Worm (Caenorhabditis elegans) whole organism, young adult: ENCODE results near the gene H39E20.1.
A peak's percentile ranks its signal among the peaks of the same experiment; 100 is the strongest.
"Not testable (repeated sequence)": the region's sequence is repeated elsewhere in the genome, so short reads cannot be mapped to it uniquely, and the experiment has no call there.

Experiments
- B0336.3 ChIP-seq: fragments of 200-800 bp; sonication (Bioruptor generic); IDR thresholded peaks from 2 replicates; pipeline ENCODE4 v1.3.6; 2022; ENCODE audit warnings: missing genetic modification characterization, missing compliant biosample characterization
- D2030.7 ChIP-seq: fragments of 200-800 bp; sonication (Bioruptor generic); IDR thresholded peaks from 2 replicates; pipeline ENCODE4 v1.3.6; 2022; ENCODE audit warnings: missing genetic modification reagents, missing genetic modification characterization, missing compliant biosample characterization
- F37B4.10 ChIP-seq: fragments of 200-800 bp; sonication (Bioruptor generic); IDR thresholded peaks from 2 replicates; pipeline ENCODE4 v1.3.6; 2022; ENCODE audit warnings: missing genetic modification characterization, missing compliant biosample characterization
- F57C9.4 ChIP-seq: sonication (generic microtip); optimal IDR thresholded peaks from 2 replicates; lab custom pipeline; 2017; ENCODE audit warnings: mild to moderate bottlenecking, missing genetic modification characterization, missing compliant biosample characterization
- K11D2.4 ChIP-seq: fragments of 200-800 bp; sonication (Bioruptor generic); IDR thresholded peaks from 2 replicates; pipeline ENCODE4 v1.3.6; 2022; ENCODE audit warnings: missing genetic modification reagents, missing genetic modification characterization, missing compliant biosample characterization
- T07F8.4 ChIP-seq: sonication (generic microtip); optimal IDR thresholded peaks from 2 replicates; lab custom pipeline; 2016; ENCODE audit warnings: mild to moderate bottlenecking, missing genetic modification characterization, moderate library complexity, missing compliant biosample characterization
- T26A5.8 ChIP-seq: sonication (generic microtip); optimal IDR thresholded peaks from 2 replicates; lab custom pipeline; 2016; ENCODE audit warnings: missing genetic modification characterization, missing compliant biosample characterization
- Y53F4B.3 ChIP-seq: fragments of 200-800 bp; sonication (Bioruptor generic); IDR thresholded peaks from 2 replicates; pipeline ENCODE4 v1.3.6; 2022; ENCODE audit warnings: missing genetic modification reagents, missing genetic modification characterization, missing compliant biosample characterization
- Y53G8AR.9 ChIP-seq: fragments of 200-800 bp; sonication (Bioruptor generic); conservative IDR thresholded peaks from 2 replicates; pipeline ENCODE4 v1.3.6; 2022; ENCODE audit warnings: missing genetic modification reagents, missing genetic modification characterization, missing compliant biosample characterization
- Y67H2A.10 ChIP-seq: fragments of 200-800 bp; sonication (Bioruptor generic); conservative IDR thresholded peaks from 2 replicates; pipeline ENCODE4 v1.3.6; 2022; ENCODE audit warnings: missing genetic modification reagents, missing genetic modification characterization, missing compliant biosample characterization
- Y79H2A.3 ChIP-seq: fragments of 200-800 bp; sonication (Bioruptor generic); conservative IDR thresholded peaks from 2 replicates; pipeline ENCODE4 v1.3.6; 2022; ENCODE audit warnings: missing genetic modification reagents, missing genetic modification characterization, missing compliant biosample characterization
- Y95B8A.8 ChIP-seq: fragments of 200-800 bp; sonication (Bioruptor generic); IDR thresholded peaks from 2 replicates; pipeline ENCODE4 v1.3.6; 2022; ENCODE audit warnings: missing genetic modification reagents, missing genetic modification characterization, missing compliant biosample characterization
- ZK185.1 ChIP-seq: sonication (generic microtip); optimal IDR thresholded peaks from 2 replicates; lab custom pipeline; 2016; ENCODE audit warnings: mild to moderate bottlenecking, missing genetic modification characterization, missing compliant biosample characterization; ENCODE audit not compliant: poor library complexity, severe bottlenecking
- akir-1 ChIP-seq: fragments of 200-800 bp; sonication (Bioruptor generic); optimal IDR thresholded peaks from 2 replicates; lab custom pipeline; 2018; ENCODE audit warnings: mild to moderate bottlenecking, missing genetic modification characterization, moderate library complexity, missing compliant biosample characterization
- aptf-2 ChIP-seq: fragments of 200-800 bp; sonication (Bioruptor generic); conservative IDR thresholded peaks from 2 replicates; pipeline ENCODE4 v1.3.6; 2022; ENCODE audit warnings: missing genetic modification reagents, missing genetic modification characterization, missing compliant biosample characterization
- atf-7 ChIP-seq: sonication (generic microtip); optimal IDR thresholded peaks from 2 replicates; lab custom pipeline; 2017; ENCODE audit warnings: mild to moderate bottlenecking, missing genetic modification characterization, missing compliant biosample characterization
- attf-3 ChIP-seq: fragments of 200-800 bp; sonication (Bioruptor generic); conservative IDR thresholded peaks from 2 replicates; pipeline ENCODE4 v1.3.6; 2022; ENCODE audit warnings: missing genetic modification reagents, missing genetic modification characterization, missing compliant biosample characterization
- attf-6 ChIP-seq: fragments of 200-800 bp; sonication (Bioruptor generic); IDR thresholded peaks from 2 replicates; pipeline ENCODE4 v1.3.6; 2022; ENCODE audit warnings: missing genetic modification reagents, missing genetic modification characterization, missing compliant biosample characterization
- bed-2 ChIP-seq: fragments of 200-800 bp; sonication (Bioruptor generic); IDR thresholded peaks from 2 replicates; pipeline ENCODE4 v1.3.6; 2022; ENCODE audit warnings: missing genetic modification reagents, missing genetic modification characterization, missing compliant biosample characterization
- cebp-1 ChIP-seq, 2 experiments: fragments of 200-800 bp in 1 of 2; sonication (Bioruptor generic) in 1 of 2; sonication (generic microtip) in 1 of 2; IDR thresholded peaks in 1 of 2; optimal IDR thresholded peaks in 1 of 2; 2 replicates each; pipeline versions ENCODE4 v1.3.6 to Lab custom; 2017 to 2022; ENCODE audit warnings: missing compliant biosample characterization in 2 of 2, missing genetic modification characterization in 2 of 2, mild to moderate bottlenecking in 1 of 2, missing genetic modification reagents in 1 of 2, moderate library complexity in 1 of 2
- cebp-2 ChIP-seq: fragments of 200-800 bp; sonication (Bioruptor generic); IDR thresholded peaks from 2 replicates; pipeline ENCODE4 v1.3.6; 2022; ENCODE audit warnings: missing genetic modification characterization, missing compliant biosample characterization
- ceh-40 ChIP-seq: fragments of 200-800 bp; sonication (Bioruptor generic); IDR thresholded peaks from 2 replicates; pipeline ENCODE4 v1.3.6; 2022; ENCODE audit warnings: missing genetic modification characterization, missing compliant biosample characterization
- ceh-91 ChIP-seq: fragments of 200-800 bp; sonication (Bioruptor generic); IDR thresholded peaks from 2 replicates; pipeline ENCODE4 v1.3.6; 2022; ENCODE audit warnings: missing genetic modification reagents, missing genetic modification characterization, missing compliant biosample characterization
- die-1 ChIP-seq: sonication (generic microtip); optimal IDR thresholded peaks from 2 replicates; lab custom pipeline; 2016; ENCODE audit warnings: missing genotype, mild to moderate bottlenecking, missing genetic modification characterization, missing compliant biosample characterization
- egl-18 ChIP-seq: fragments of 200-800 bp; sonication (Bioruptor generic); IDR thresholded peaks from 2 replicates; pipeline ENCODE4 v1.3.6; 2022; ENCODE audit warnings: missing genetic modification reagents, missing genetic modification characterization, missing compliant biosample characterization
- egl-44 ChIP-seq: fragments of 200-800 bp; sonication (Bioruptor generic); IDR thresholded peaks from 2 replicates; pipeline ENCODE4 v1.3.6; 2022; ENCODE audit warnings: missing genetic modification reagents, missing genetic modification characterization, missing compliant biosample characterization
- ekl-4 ChIP-seq: fragments of 200-800 bp; sonication (Bioruptor generic); IDR thresholded peaks from 2 replicates; pipeline ENCODE4 v1.3.6; 2022; ENCODE audit warnings: missing genetic modification reagents, missing genetic modification characterization, missing compliant biosample characterization
- gei-17 ChIP-seq: fragments of 200-800 bp; sonication (Bioruptor generic); optimal IDR thresholded peaks from 2 replicates; lab custom pipeline; 2018; ENCODE audit warnings: mild to moderate bottlenecking, missing genetic modification characterization, missing compliant biosample characterization
- hrde-1 ChIP-seq: sonication (generic microtip); optimal IDR thresholded peaks from 2 replicates; lab custom pipeline; 2016; ENCODE audit warnings: missing genetic modification characterization, mild to moderate bottlenecking, missing compliant biosample characterization, moderate library complexity, missing genotype, missing genetic modification reagents, borderline replicate concordance
- hsf-1 ChIP-seq: fragments of 200-800 bp; sonication (Bioruptor generic); IDR thresholded peaks from 2 replicates; pipeline ENCODE4 v1.3.6; 2022; ENCODE audit warnings: missing genetic modification reagents, missing genetic modification characterization, missing compliant biosample characterization
- let-526 ChIP-seq: fragments of 200-800 bp; sonication (Bioruptor generic); IDR thresholded peaks from 2 replicates; pipeline ENCODE4 v1.3.6; 2022; ENCODE audit warnings: missing genetic modification reagents, missing genetic modification characterization, missing compliant biosample characterization
- madf-10 ChIP-seq: sonication (generic microtip); optimal IDR thresholded peaks from 2 replicates; lab custom pipeline; 2016; ENCODE audit warnings: mild to moderate bottlenecking, missing genetic modification characterization, missing compliant biosample characterization
- madf-3 ChIP-seq: fragments of 200-800 bp; sonication (Bioruptor generic); IDR thresholded peaks from 2 replicates; pipeline ENCODE4 v1.3.6; 2022; ENCODE audit warnings: missing genetic modification reagents, missing genetic modification characterization, missing compliant biosample characterization
- madf-8 ChIP-seq: fragments of 200-800 bp; sonication (Bioruptor generic); conservative IDR thresholded peaks from 2 replicates; pipeline ENCODE4 v1.3.6; 2022; ENCODE audit warnings: missing genetic modification reagents, missing genetic modification characterization, missing compliant biosample characterization
- mcd-1 ChIP-seq: fragments of 200-800 bp; sonication (Bioruptor generic); IDR thresholded peaks from 2 replicates; pipeline ENCODE4 v1.3.6; 2022; ENCODE audit warnings: missing genetic modification reagents, missing genetic modification characterization, missing compliant biosample characterization
- mxl-1 ChIP-seq: sonication (generic microtip); optimal IDR thresholded peaks from 2 replicates; lab custom pipeline; 2016; ENCODE audit warnings: missing genetic modification characterization, missing compliant biosample characterization
- nfya-2 ChIP-seq: fragments of 200-800 bp; sonication (Bioruptor generic); IDR thresholded peaks from 2 replicates; pipeline ENCODE4 v1.3.6; 2022; ENCODE audit warnings: missing genetic modification reagents, missing genetic modification characterization, missing compliant biosample characterization
- nhr-179 ChIP-seq: sonication (generic microtip); optimal IDR thresholded peaks from 2 replicates; lab custom pipeline; 2016; ENCODE audit warnings: mild to moderate bottlenecking, missing genetic modification characterization, missing compliant biosample characterization
- pha-4 ChIP-seq: fragments of 150-350 bp; sonication (generic microtip); optimal IDR thresholded peaks from 2 replicates; lab custom pipeline; 2014; ENCODE audit warnings: missing biosample characterization, missing genetic modification reagents, missing genetic modification characterization
- rcor-1 ChIP-seq: fragments of 200-800 bp; sonication (Bioruptor generic); IDR thresholded peaks from 2 replicates; pipeline ENCODE4 v1.3.6; 2022; ENCODE audit warnings: missing genetic modification reagents, missing genetic modification characterization, missing compliant biosample characterization
- rpc-1 ChIP-seq, 2 experiments: fragments of 150-350 bp in 1 of 2; sonication (generic microtip) in 1 of 2; optimal IDR thresholded peaks; 2 replicates each; lab custom pipeline; 2014 to 2018; ENCODE audit warnings: missing biosample characterization in 1 of 2, missing genetic modification characterization in 1 of 2, missing genetic modification reagents in 1 of 2, missing genotype in 1 of 2
- sdz-38 ChIP-seq: sonication (generic microtip); optimal IDR thresholded peaks from 2 replicates; lab custom pipeline; 2016; ENCODE audit warnings: missing genotype, missing genetic modification characterization, missing compliant biosample characterization
- snpc-3.4 ChIP-seq: sonication (generic microtip); optimal IDR thresholded peaks from 2 replicates; lab custom pipeline; 2017; ENCODE audit warnings: missing genetic modification characterization, mild to moderate bottlenecking, missing compliant biosample characterization, antibody characterized with exemption, moderate library complexity, missing genotype, missing genetic modification reagents
- somi-1 ChIP-seq: fragments of 200-800 bp; sonication (Bioruptor generic); optimal IDR thresholded peaks from 2 replicates; lab custom pipeline; 2018; ENCODE audit warnings: mild to moderate bottlenecking, missing genetic modification characterization, missing compliant biosample characterization
- ztf-18 ChIP-seq: sonication (generic microtip); optimal IDR thresholded peaks from 2 replicates; lab custom pipeline; 2016; ENCODE audit warnings: missing genotype, mild to moderate bottlenecking, missing genetic modification characterization, missing compliant biosample characterization
- ztf-25 ChIP-seq: fragments of 200-800 bp; sonication (Bioruptor generic); IDR thresholded peaks from 2 replicates; pipeline ENCODE4 v1.3.6; 2022; ENCODE audit warnings: missing genetic modification reagents, missing genetic modification characterization, missing compliant biosample characterization
- ztf-26 ChIP-seq: sonication (generic microtip); optimal IDR thresholded peaks from 2 replicates; lab custom pipeline; 2017; ENCODE audit warnings: missing genetic modification characterization, missing compliant biosample characterization
- ztf-6 ChIP-seq: fragments of 200-800 bp; sonication (Bioruptor generic); IDR thresholded peaks from 2 replicates; pipeline ENCODE4 v1.3.6; 2022; ENCODE audit warnings: missing genetic modification reagents, missing genetic modification characterization, missing compliant biosample characterization

The H39E20.1 gene

DNA sequence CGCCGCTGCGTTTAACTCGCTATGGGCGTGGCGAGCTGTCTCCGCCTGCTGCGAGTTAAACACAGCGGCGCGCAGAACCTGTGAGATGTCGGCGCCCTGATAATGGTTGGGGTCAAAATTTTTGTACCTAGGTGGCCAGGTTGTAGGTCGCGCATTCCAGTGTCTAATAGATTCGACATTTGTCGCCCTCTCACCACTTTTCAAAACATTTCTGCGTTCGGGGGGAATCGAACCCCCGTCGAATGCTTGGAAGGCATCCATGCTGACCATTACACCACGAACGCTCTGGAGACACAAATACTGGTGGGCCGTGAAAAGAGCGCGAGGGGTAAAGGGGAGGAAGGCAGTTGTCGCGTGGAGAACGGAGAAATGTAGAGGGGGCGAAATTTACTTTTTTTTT lies 18.0 kb downstream of the H39E20.1 start (continued):
- TF ChIP-seq ekl-4 (GFP tag; lab: Robert Waterston, UW) = peak; percentile 66
- peak; percentile 51 for TF ChIP-seq somi-1 (GFP tag; lab: Kevin White, UChicago)
- peak; percentile 43 for TF ChIP-seq hrde-1 (tag; lab: Kevin White, UChicago)
- TF ChIP-seq T26A5.8 (tag; lab: Kevin White, UChicago) = peak; percentile 8
- TF ChIP-seq rcor-1 = peak; percentile 64
- TF ChIP-seq Y53F4B.3 (GFP tag; lab: Robert Waterston, UW) = no peak
- peak; percentile 29 for TF ChIP-seq akir-1 (GFP tag; lab: Kevin White, UChicago)
- no peak for TF ChIP-seq bed-2 (GFP tag; lab: Robert Waterston, UW)
- peak; percentile 74 for TF ChIP-seq B0336.3 (GFP tag; lab: Robert Waterston, UW)
- peak; percentile 61 for TF ChIP-seq ztf-18 (tag; lab: Kevin White, UChicago)
- peak; percentile 32 for TF ChIP-seq Y67H2A.10 (GFP tag; lab: Robert Waterston, UW)
- peak; percentile 18 for TF ChIP-seq snpc-3.4 (tag; lab: Kevin White, UChicago)
- TF ChIP-seq Y79H2A.3 (GFP tag; lab: Robert Waterston, UW) = no peak
- TF ChIP-seq egl-18 (GFP tag; lab: Robert Waterston, UW) = peak; percentile 79; the same call in 1 of the 2 replicates
- TF ChIP-seq F57C9.4 (tag; lab: Kevin White, UChicago) = no peak
- peak; percentile 76 for TF ChIP-seq madf-10 (tag; lab: Kevin White, UChicago)
- peak; percentile 53 for TF ChIP-seq nhr-179 (tag; lab: Kevin White, UChicago)
- peak; percentile 47 for TF ChIP-seq T07F8.4
- no peak for TF ChIP-seq sdz-38 (tag; lab: Kevin White, UChicago)
- TF ChIP-seq die-1 (tag; lab: Kevin White, UChicago) = peak; percentile 81
- peak; percentile 90 for TF ChIP-seq egl-44 (GFP tag; lab: Robert Waterston, UW)
- peak; percentile 88 for TF ChIP-seq gei-17
- TF ChIP-seq hsf-1 (GFP tag; lab: Robert Waterston, UW) = 0 out of 2 replicates have a peak, but pooled peaks have one; percentile 37
- peak; percentile 68 for TF ChIP-seq ztf-26 (tag; lab: Kevin White, UChicago)
- peak; percentile 77 for TF ChIP-seq ZK185.1
- TF ChIP-seq pha-4 = no peak
- peak; percentile 67 for TF ChIP-seq mxl-1 (tag; lab: Kevin White, UChicago)
- TF ChIP-seq rpc-1 (optimal IDR thresholded peaks at IDR 0.05; lab: Kevin White, UChicago) = peak; percentile 74
- TF ChIP-seq rpc-1 (tag; optimal IDR thresholded peaks at IDR 0.05; lab: Kevin White, UChicago) = peak; percentile 85
- peak; percentile 75 for TF ChIP-seq atf-7 (tag; lab: Kevin White, UChicago)

DNA sequence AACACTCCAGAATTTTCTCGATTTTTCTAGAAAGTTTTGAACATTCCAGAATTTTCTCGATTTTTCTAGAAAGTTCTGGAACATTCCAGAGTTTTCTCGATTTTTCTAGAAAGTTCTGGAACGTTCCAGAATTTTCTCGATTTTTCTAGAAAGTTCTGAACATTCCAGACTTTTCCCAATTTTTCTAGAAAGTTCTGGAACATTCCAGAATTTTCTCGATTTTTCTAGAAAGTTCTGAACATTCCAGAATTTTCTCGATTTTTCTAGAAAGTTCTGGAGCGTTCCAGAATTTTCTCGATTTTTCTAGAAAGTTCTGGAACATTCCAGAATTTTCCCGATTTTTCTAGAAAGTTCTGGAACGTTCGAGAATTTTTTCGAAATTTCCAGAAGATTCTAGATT lies 22.3 kb downstream of the H39E20.1 start:
- peak; percentile 91 for TF ChIP-seq cebp-1 (GFP tag; IDR thresholded peaks at IDR 0.05; lab: Robert Waterston, UW)
- TF ChIP-seq cebp-1 (tag; optimal IDR thresholded peaks at IDR 0.05; lab: Kevin White, UChicago) = not testable (repeated sequence)
- peak; percentile 99 for TF ChIP-seq D2030.7
- TF ChIP-seq mcd-1 = peak; percentile 61
- TF ChIP-seq ztf-25 (GFP tag; lab: Robert Waterston, UW) = peak; percentile 97
- peak; percentile 97 for TF ChIP-seq ceh-40 (GFP tag; lab: Robert Waterston, UW)
- TF ChIP-seq Y53G8AR.9 (GFP tag; lab: Robert Waterston, UW) = peak; percentile 95
- peak; percentile 70 for TF ChIP-seq madf-8 (GFP tag; lab: Robert Waterston, UW)
- peak; percentile 93 for TF ChIP-seq cebp-2 (GFP tag; lab: Robert Waterston, UW)
- peak; percentile 63 for TF ChIP-seq attf-3
- peak; percentile 94 for TF ChIP-seq Y67H2A.10 (GFP tag; lab: Robert Waterston, UW)
- peak; percentile 100 for TF ChIP-seq let-526 (GFP tag; lab: Robert Waterston, UW)
- peak; percentile 97 for TF ChIP-seq ztf-6 (GFP tag; lab: Robert Waterston, UW)
- peak; percentile 75 for TF ChIP-seq K11D2.4
- TF ChIP-seq ceh-91 = peak; percentile 85
- peak; percentile 91 for TF ChIP-seq aptf-2 (GFP tag; lab: Robert Waterston, UW)
- TF ChIP-seq ekl-4 (GFP tag; lab: Robert Waterston, UW) = peak; percentile 98
- TF ChIP-seq attf-6 (GFP tag; lab: Robert Waterston, UW) = peak; percentile 99
- peak; percentile 95; the same call in 1 of the 2 replicates for TF ChIP-seq F37B4.10 (GFP tag; lab: Robert Waterston, UW)
- TF ChIP-seq madf-3 = peak; percentile 97
- TF ChIP-seq nfya-2 (GFP tag; lab: Robert Waterston, UW) = peak; percentile 95
- peak; percentile 99 for TF ChIP-seq Y95B8A.8 (GFP tag; lab: Robert Waterston, UW)
